Fruit fly (Drosophila melanogaster) whole organism, wandering third instar larva: ENCODE data around the gene Rad17.
A peak's percentile ranks its signal among the peaks of the same experiment; 100 is the strongest.

Source experiments
- Dif ChIP-seq: fragments of 200-275, 200-300 bp; sonication (Bioruptor generic); optimal IDR thresholded peaks from 2 replicates; lab custom pipeline; 2018; ENCODE audit warnings: missing biosample characterization, missing genetic modification characterization; ENCODE audit not compliant: partially characterized antibody
- Hnf4 ChIP-seq: fragments of 200-800 bp; sonication (Bioruptor generic); optimal IDR thresholded peaks from 2 replicates; lab custom pipeline; 2016; ENCODE audit warnings: missing biosample characterization, mild to moderate bottlenecking, missing genetic modification characterization
- Hr78 ChIP-seq: fragments of >200 bp; optimal IDR thresholded peaks from 2 replicates; lab custom pipeline; 2017; ENCODE audit warnings: missing biosample characterization, missing genetic modification characterization
- Hr83 ChIP-seq: fragments of 200-300 bp; sonication (Bioruptor generic); optimal IDR thresholded peaks from 2 replicates; lab custom pipeline; 2016; ENCODE audit warnings: missing biosample characterization, mild to moderate bottlenecking, missing genetic modification characterization, moderate library complexity; ENCODE audit not compliant: poor library complexity, severe bottlenecking
- Mio ChIP-seq: sonication (Bioruptor generic); optimal IDR thresholded peaks from 2 replicates; lab custom pipeline; 2016; ENCODE audit warnings: missing biosample characterization, missing genetic modification characterization
- Myc ChIP-seq: fragments of >200 bp; optimal IDR thresholded peaks from 2 replicates; lab custom pipeline; 2017
- N ChIP-seq: fragments of >200 bp; optimal IDR thresholded peaks from 2 replicates; lab custom pipeline; 2018; ENCODE audit warnings: missing biosample characterization, missing external identifiers, missing genetic modification characterization
- OdsH ChIP-seq: fragments of 200-800 bp; sonication (Bioruptor generic); optimal IDR thresholded peaks from 2 replicates; lab custom pipeline; 2016; ENCODE audit warnings: missing biosample characterization, mild to moderate bottlenecking, missing genetic modification characterization
- Rel ChIP-seq, 2 experiments: fragments of 200-800 bp; sonication (Bioruptor generic) in 1 of 2; optimal IDR thresholded peaks; 2 replicates in 1 of 2; 3 replicates in 1 of 2; lab custom pipeline; 2016 to 2019; ENCODE audit warnings: mild to moderate bottlenecking in 2 of 2, missing biosample characterization in 2 of 2, missing genetic modification characterization in 2 of 2, moderate library complexity in 1 of 2
- Vsx2 ChIP-seq: fragments of 200-300, 225-300 bp; sonication (Bioruptor generic); optimal IDR thresholded peaks from 2 replicates; lab custom pipeline; 2018; ENCODE audit warnings: missing biosample characterization, missing genetic modification characterization; ENCODE audit not compliant: partially characterized antibody
- brk ChIP-seq: fragments of 200-800 bp; sonication (Bioruptor generic); optimal IDR thresholded peaks from 2 replicates; lab custom pipeline; 2016; ENCODE audit warnings: missing biosample characterization, mild to moderate bottlenecking, missing genetic modification characterization
- dl ChIP-seq, 2 experiments: fragments of 175-275, 200-275 bp in 1 of 2; fragments of 200-275 bp in 1 of 2; sonication (Bioruptor generic); optimal IDR thresholded peaks; lab custom pipeline; 2018; ENCODE audit warnings: mild to moderate bottlenecking in 2 of 2, missing biosample characterization in 2 of 2, missing genetic modification characterization in 2 of 2, moderate library complexity in 2 of 2; ENCODE audit not compliant: partially characterized antibody in 2 of 2, insufficient read depth in 1 of 2
- ey ChIP-seq: fragments of 200-800 bp; sonication (Bioruptor generic); optimal IDR thresholded peaks from 2 replicates; lab custom pipeline; 2016; ENCODE audit warnings: missing biosample characterization, missing genetic modification characterization
- fru ChIP-seq: fragments of 200-800 bp; sonication (Bioruptor generic); optimal IDR thresholded peaks from 3 replicates; lab custom pipeline; 2016; ENCODE audit warnings: missing biosample characterization, mild to moderate bottlenecking, missing genetic modification characterization
- h ChIP-seq: fragments of 200-800 bp; sonication (Bioruptor generic); optimal IDR thresholded peaks from 3 replicates; lab custom pipeline; 2016; ENCODE audit warnings: missing biosample characterization, mild to moderate bottlenecking, missing genetic modification characterization
- psq ChIP-seq: fragments of 200-800 bp; sonication (Bioruptor generic); optimal IDR thresholded peaks from 3 replicates; lab custom pipeline; 2017; ENCODE audit warnings: missing biosample characterization, mild to moderate bottlenecking, missing genetic modification characterization, moderate library complexity
- sv ChIP-seq: fragments of 200-800 bp; sonication (Bioruptor generic); optimal IDR thresholded peaks from 3 replicates; lab custom pipeline; 2016; ENCODE audit warnings: missing biosample characterization, missing genetic modification characterization
- woc ChIP-seq: sonication (Bioruptor generic); optimal IDR thresholded peaks from 2 replicates; lab custom pipeline; 2016; ENCODE audit warnings: missing biosample characterization, mild to moderate bottlenecking, missing genetic modification characterization

Gene Rad17

DNA sequence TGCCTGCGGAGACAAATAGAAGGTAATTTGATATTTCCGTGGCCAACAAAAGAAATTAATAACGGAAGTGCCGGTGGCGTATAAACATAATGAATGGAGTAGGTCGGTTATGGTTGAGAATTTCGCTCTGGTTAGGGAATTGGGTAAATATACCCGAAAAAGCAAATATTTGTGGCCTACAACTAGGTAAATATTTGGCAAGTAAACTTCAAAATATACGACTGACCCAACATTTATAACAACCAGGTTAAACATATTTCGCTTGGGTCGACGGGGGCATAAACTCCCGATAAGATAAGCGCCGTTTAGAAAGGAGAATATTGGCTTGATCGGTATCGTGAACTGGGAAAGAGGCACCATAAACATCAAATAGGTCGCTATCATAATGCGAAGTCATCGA, 7.8 kb upstream of the Rad17 start:
- no peak for TF ChIP-seq Hr78 (GFP tag; lab: Kevin White, UChicago)
- no peak for TF ChIP-seq Mio (GFP tag; lab: Kevin White, UChicago)
- TF ChIP-seq psq = no peak

DNA sequence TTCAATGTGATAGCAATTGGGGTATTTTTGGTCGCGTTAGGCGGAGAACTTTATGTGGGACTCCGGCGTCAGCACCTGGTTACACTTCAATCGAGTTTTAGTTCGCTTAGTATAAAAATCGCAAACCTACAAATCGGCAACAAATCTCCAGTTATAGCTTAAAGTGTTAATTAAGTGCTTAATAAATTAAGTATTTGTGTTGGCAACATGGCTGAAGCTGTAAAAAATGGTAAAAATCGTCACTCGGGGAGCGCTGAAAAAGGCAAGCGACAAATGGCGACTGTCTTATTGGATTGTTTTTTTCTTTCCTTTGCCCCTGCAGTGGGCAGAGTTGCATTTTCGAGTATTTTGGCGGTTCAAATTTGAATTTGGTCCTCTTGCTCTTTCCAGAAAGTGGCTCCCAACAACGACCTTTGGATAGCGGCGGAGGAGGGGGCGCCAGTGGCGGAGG, 3.6 kb downstream of the Rad17 start, which contains the start of gene Hexim:
Gene Hexim (plus strand): TSS at position 85 of the 451 bp plus-strand sequence.
- peak; percentile 2 for TF ChIP-seq Dif
- TF ChIP-seq Rel (GFP tag; optimal IDR thresholded peaks at IDR 0.05; lab: Kevin White, UChicago) = no peak
- TF ChIP-seq Rel (tag; optimal IDR thresholded peaks at IDR 0.05; lab: Kevin White, UChicago) = peak; percentile 72
- TF ChIP-seq brk = no peak
- peak; percentile 5 for TF ChIP-seq Hr83 (GFP tag; lab: Kevin White, UChicago)
- no peak for TF ChIP-seq Vsx2 (GFP tag; lab: Kevin White, UChicago)

DNA sequence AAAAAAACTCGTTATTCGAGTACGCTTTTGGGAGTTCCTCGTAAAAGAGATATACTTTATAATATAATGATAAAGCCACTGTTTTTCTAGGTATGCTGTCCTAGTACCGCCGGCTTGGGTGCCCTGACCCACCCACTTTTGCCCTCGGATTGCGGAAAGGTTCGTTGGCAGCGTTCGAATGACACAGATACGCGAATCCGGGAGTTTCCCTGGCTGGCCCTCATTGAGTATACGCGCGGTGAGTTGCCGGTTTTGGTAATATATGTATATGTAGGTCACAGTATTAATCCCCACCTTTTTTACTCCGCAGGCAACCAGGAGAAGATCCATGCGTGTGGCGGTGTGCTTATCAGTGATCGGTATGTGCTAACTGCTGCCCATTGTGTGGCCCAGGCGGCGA, 4.8 kb downstream of the Rad17 start:
- no peak for TF ChIP-seq Myc (lab: Kevin White, UChicago)
- no peak for TF ChIP-seq Rel (GFP tag; optimal IDR thresholded peaks at IDR 0.05; lab: Kevin White, UChicago)
- TF ChIP-seq Rel (tag; optimal IDR thresholded peaks at IDR 0.05; lab: Kevin White, UChicago) = peak; percentile 95

DNA sequence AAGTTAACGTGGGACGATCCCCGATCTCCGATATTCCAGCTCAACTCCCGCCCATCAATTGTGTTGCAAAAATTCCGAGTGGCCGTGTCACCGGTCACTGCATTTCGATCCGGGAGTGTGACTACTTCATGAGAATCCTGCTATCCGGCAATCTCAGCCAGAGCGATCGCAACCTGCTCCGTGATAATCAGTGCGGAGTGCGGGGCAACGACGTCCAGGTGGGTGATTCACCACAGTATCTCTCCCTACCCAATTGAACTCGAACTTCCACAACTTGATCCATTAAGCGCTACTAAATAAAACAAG, 5.4 kb downstream of the Rad17 start:
- TF ChIP-seq Hnf4 (GFP tag; lab: Kevin White, UChicago) (no peak), N (GFP tag; lab: Kevin White, UChicago) (no peak), Myc (lab: Kevin White, UChicago) (no peak), sv (no peak), dl (GFP tag; optimal IDR thresholded peaks at IDR 0.05; lab: Kevin White, UChicago; ENCODE audit: insufficient read depth in 1 of 2, partially characterized antibody in 2 of 2) (no peak), fru (GFP tag; lab: Kevin White, UChicago) (no peak), Rel (GFP tag; optimal IDR thresholded peaks at IDR 0.05; lab: Kevin White, UChicago) (no peak), Rel (tag; optimal IDR thresholded peaks at IDR 0.05; lab: Kevin White, UChicago) (peak; percentile 79), Vsx2 (GFP tag; lab: Kevin White, UChicago) (no peak)

dm6 chr3R:14656760-14657604, 6.0 kb downstream of the Rad17 start, which contains the start of gene CG3505:
Gene CG3505, plus strand, starts transcription at chr3R:14657447.
- TF ChIP-seq Rel (GFP tag; optimal IDR thresholded peaks at IDR 0.05; lab: Kevin White, UChicago) = no peak
- peak; percentile 83 for TF ChIP-seq Rel (tag; optimal IDR thresholded peaks at IDR 0.05; lab: Kevin White, UChicago)
- peak; percentile 1 for TF ChIP-seq Hr83 (GFP tag; lab: Kevin White, UChicago)
- TF ChIP-seq OdsH (GFP tag; lab: Kevin White, UChicago) = no peak
- TF ChIP-seq fru (GFP tag; lab: Kevin White, UChicago) = peak; percentile 47
- peak in 1 of 2 experiments; percentile 5 for TF ChIP-seq dl (GFP tag; optimal IDR thresholded peaks at IDR 0.05; lab: Kevin White, UChicago; ENCODE audit: insufficient read depth in 1 of 2, partially characterized antibody in 2 of 2)
- peak; percentile 3 for TF ChIP-seq h (GFP tag; lab: Kevin White, UChicago)
- peak; percentile 10 for TF ChIP-seq sv
- TF ChIP-seq brk = no peak
- TF ChIP-seq Dif = peak; percentile 46
- TF ChIP-seq woc (GFP tag; lab: Kevin White, UChicago) = no peak
- TF ChIP-seq Myc (lab: Kevin White, UChicago) = no peak

dm6 chr3R:14655912-14656700, 6.9 kb downstream of the Rad17 start:
- TF ChIP-seq Hnf4 (GFP tag; lab: Kevin White, UChicago) (peak; percentile 22), ey (GFP tag; lab: Kevin White, UChicago) (peak; percentile 18), OdsH (GFP tag; lab: Kevin White, UChicago) (peak; percentile 39), Rel (GFP tag; optimal IDR thresholded peaks at IDR 0.05; lab: Kevin White, UChicago) (no peak), Rel (tag; optimal IDR thresholded peaks at IDR 0.05; lab: Kevin White, UChicago) (no peak)
